Fruit fly (Drosophila melanogaster): ENCODE measurements around the gene CG15772.

The CG15772 gene

dm6 chrX:5737157-5737556 lies 14.9 kb upstream of the CG15772 start (continued):
- TF ChIP-seq CG8319 (GFP tag; optimal IDR thresholded peaks at IDR 0.05) = no peak
- TF ChIP-seq CG10631 (GFP tag; optimal IDR thresholded peaks at IDR 0.05) = peak; percentile 29
- TF ChIP-seq CG11294 (GFP tag; IDR thresholded peaks at IDR 0.05) = no peak
- no peak for TF ChIP-seq fkh (GFP tag; optimal IDR thresholded peaks at IDR 0.05)
- peak; percentile 11 for TF ChIP-seq pdm3 (GFP tag; optimal IDR thresholded peaks at IDR 0.05)
- peak; percentile 33 for TF ChIP-seq CG3919 (GFP tag; optimal IDR thresholded peaks at IDR 0.05)
- TF ChIP-seq CG32006 (GFP tag; optimal IDR thresholded peaks at IDR 0.05) = peak; percentile 34
- peak; percentile 9 for TF ChIP-seq OdsH (GFP tag; optimal IDR thresholded peaks at IDR 0.05)
- no peak for TF ChIP-seq Blimp-1 (GFP tag; optimal IDR thresholded peaks at IDR 0.05)
- TF ChIP-seq Lpt (GFP tag; optimal IDR thresholded peaks at IDR 0.05) = no peak
- TF ChIP-seq CG16779 (tag; optimal IDR thresholded peaks at IDR 0.05) = no peak
- TF ChIP-seq CG10669 (GFP tag; optimal IDR thresholded peaks at IDR 0.05) = no peak
- no peak for TF ChIP-seq ss (GFP tag; optimal IDR thresholded peaks at IDR 0.05)
- TF ChIP-seq CG6792 (GFP tag; optimal IDR thresholded peaks at IDR 0.05) = peak; percentile 33
- peak; percentile 12 for TF ChIP-seq CG9139 (GFP tag; optimal IDR thresholded peaks at IDR 0.05)
- no peak for TF ChIP-seq Met (GFP tag; optimal IDR thresholded peaks at IDR 0.05)
- no peak for TF ChIP-seq dsx (GFP tag; optimal IDR thresholded peaks at IDR 0.05; ENCODE audit: poor library complexity, severe bottlenecking)
- TF ChIP-seq achi (GFP tag; optimal IDR thresholded peaks at IDR 0.05) = peak; percentile 17
- no peak for TF ChIP-seq CG8632 (GFP tag; optimal IDR thresholded peaks at IDR 0.05)
- TF ChIP-seq Sox14 (GFP tag; optimal IDR thresholded peaks at IDR 0.05) = peak; percentile 2
- no peak for TF ChIP-seq fd85E (GFP tag; optimal IDR thresholded peaks at IDR 0.05)
- no peak for TF ChIP-seq fd59A (GFP tag; optimal IDR thresholded peaks at IDR 0.05)
- peak; percentile 29 for TF ChIP-seq net (GFP tag; optimal IDR thresholded peaks at IDR 0.05)
- TF ChIP-seq Hr39 (GFP tag; optimal IDR thresholded peaks at IDR 0.05) = peak; percentile 51
- TF ChIP-seq topi (GFP tag; optimal IDR thresholded peaks at IDR 0.05) = no peak

dm6 chrX:5737676-5738220 lies 14.3 kb upstream of the CG15772 start, which contains the start of gene Snx27:
Gene Snx27 (minus strand): TSS chrX:5738031.
- no peak for TF ChIP-seq net (GFP tag; optimal IDR thresholded peaks at IDR 0.05)
- peak; percentile 56 for TF ChIP-seq CG16779 (tag; optimal IDR thresholded peaks at IDR 0.05)
- TF ChIP-seq CG32006 (GFP tag; optimal IDR thresholded peaks at IDR 0.05) = no peak
- 0 out of 2 replicates have a peak, but pooled peaks have one; percentile 14 for TF ChIP-seq Gug (GFP tag; IDR thresholded peaks at IDR 0.05)
- no peak for TF ChIP-seq CG6808 (GFP tag; optimal IDR thresholded peaks at IDR 0.05)
- TF ChIP-seq CG7368 (GFP tag; optimal IDR thresholded peaks at IDR 0.05) = no peak
- peak; percentile 63 for TF ChIP-seq CG6854 (GFP tag; optimal IDR thresholded peaks at IDR 0.05)
- TF ChIP-seq lz (GFP tag; optimal IDR thresholded peaks at IDR 0.05) = peak; percentile 37
- TF ChIP-seq CG3919 (GFP tag; optimal IDR thresholded peaks at IDR 0.05) = no peak
- TF ChIP-seq CG15336 (GFP tag; IDR thresholded peaks at IDR 0.05) = no peak; the same call in 1 of the 2 replicates
- no peak for TF ChIP-seq CG10669 (GFP tag; optimal IDR thresholded peaks at IDR 0.05)
- peak; percentile 47 for TF ChIP-seq esn (GFP tag; optimal IDR thresholded peaks at IDR 0.05)
- no peak for TF ChIP-seq CG11294 (GFP tag; IDR thresholded peaks at IDR 0.05)
- no peak for TF ChIP-seq Hr38 (GFP tag; optimal IDR thresholded peaks at IDR 0.05)
- no peak for TF ChIP-seq cyc (GFP tag; optimal IDR thresholded peaks at IDR 0.05)
- no peak; the same call in 2 of the 3 replicates for TF ChIP-seq CG8119 (GFP tag; IDR thresholded peaks at IDR 0.05)
- TF ChIP-seq Sox14 (GFP tag; optimal IDR thresholded peaks at IDR 0.05) = peak; percentile 9
- peak; percentile 10 for TF ChIP-seq dsx (GFP tag; optimal IDR thresholded peaks at IDR 0.05; ENCODE audit: poor library complexity, severe bottlenecking)
- peak; percentile 4 for TF ChIP-seq CG34406 (GFP tag; optimal IDR thresholded peaks at IDR 0.05)
- TF ChIP-seq Sox102F (GFP tag; optimal IDR thresholded peaks at IDR 0.05) = peak; percentile 54
- TF ChIP-seq fd59A (GFP tag; optimal IDR thresholded peaks at IDR 0.05) = no peak
- TF ChIP-seq Met (GFP tag; optimal IDR thresholded peaks at IDR 0.05) = peak; percentile 31
- TF ChIP-seq CG3032 (tag; optimal IDR thresholded peaks at IDR 0.05) = no peak
- TF ChIP-seq Hr4 (GFP tag; optimal IDR thresholded peaks at IDR 0.05) = no peak
- peak; percentile 20 for TF ChIP-seq Ets21C (GFP tag; optimal IDR thresholded peaks at IDR 0.05)
- TF ChIP-seq spab (GFP tag; optimal IDR thresholded peaks at IDR 0.05) = no peak
- no peak for TF ChIP-seq CG4318 (GFP tag; optimal IDR thresholded peaks at IDR 0.05)
- no peak for TF ChIP-seq fkh (GFP tag; optimal IDR thresholded peaks at IDR 0.05)
- peak; percentile 26 for TF ChIP-seq CG31627 (GFP tag; optimal IDR thresholded peaks at IDR 0.05)
- peak; percentile 99 for TF ChIP-seq Blimp-1 (GFP tag; optimal IDR thresholded peaks at IDR 0.05)
- no peak for TF ChIP-seq CG9139 (GFP tag; optimal IDR thresholded peaks at IDR 0.05)
- TF ChIP-seq Sox15 (GFP tag; optimal IDR thresholded peaks at IDR 0.05) = no peak
- TF ChIP-seq acj6 (GFP tag; optimal IDR thresholded peaks at IDR 0.05) = no peak
- TF ChIP-seq CG8632 (GFP tag; optimal IDR thresholded peaks at IDR 0.05) = no peak
- TF ChIP-seq achi (GFP tag; optimal IDR thresholded peaks at IDR 0.05) = no peak
- no peak for TF ChIP-seq CG11762 (GFP tag; optimal IDR thresholded peaks at IDR 0.05; ENCODE audit: insufficient read depth)
- TF ChIP-seq CG8319 (GFP tag; optimal IDR thresholded peaks at IDR 0.05) = no peak
- no peak for TF ChIP-seq Lpt (GFP tag; optimal IDR thresholded peaks at IDR 0.05)
- no peak for TF ChIP-seq Ets96B (tag; optimal IDR thresholded peaks at IDR 0.05)
